Worm (Caenorhabditis elegans) whole organism, L3 larva: ENCODE measurements around the gene tbcc-1.

Source experiments
- R02D3.7 ChIP-seq: fragments of 150-350 bp; optimal IDR thresholded peaks from 2 replicates; lab custom pipeline; 2014; ENCODE audit warnings: missing biosample characterization, missing genetic modification characterization
- ZK546.5 ChIP-seq: sonication (generic microtip); optimal IDR thresholded peaks from 2 replicates; lab custom pipeline; 2017; ENCODE audit warnings: missing biosample characterization, missing genetic modification characterization
- aly-2 ChIP-seq: fragments of 150-350 bp; optimal IDR thresholded peaks from 2 replicates; lab custom pipeline; 2014; ENCODE audit warnings: missing biosample characterization, missing genetic modification characterization
- ama-1 ChIP-seq: fragments of 150-350 bp; optimal IDR thresholded peaks from 2 replicates; lab custom pipeline; 2018
- ceh-16 ChIP-seq: sonication (generic microtip); optimal IDR thresholded peaks from 2 replicates; lab custom pipeline; 2017; ENCODE audit warnings: missing biosample characterization, missing genetic modification characterization
- ceh-28 ChIP-seq: fragments of 150-350 bp; optimal IDR thresholded peaks from 2 replicates; lab custom pipeline; 2014; ENCODE audit warnings: missing biosample characterization, missing genetic modification reagents, missing genetic modification characterization
- ceh-82 ChIP-seq: fragments of 150-350 bp; optimal IDR thresholded peaks from 2 replicates; lab custom pipeline; 2014; ENCODE audit warnings: missing biosample characterization, missing genetic modification characterization
- ceh-9 ChIP-seq: sonication (generic microtip); optimal IDR thresholded peaks from 2 replicates; lab custom pipeline; 2018; ENCODE audit warnings: missing biosample characterization, missing genetic modification characterization
- daf-12 ChIP-seq: fragments of 150-350 bp; optimal IDR thresholded peaks from 2 replicates; lab custom pipeline; 2014; ENCODE audit warnings: missing biosample characterization, missing genetic modification reagents, missing genetic modification characterization
- egl-27 ChIP-seq: sonication (generic microtip); optimal IDR thresholded peaks from 4 replicates; lab custom pipeline; 2017; ENCODE audit warnings: missing biosample characterization, missing genetic modification reagents, missing genetic modification characterization
- egl-5 ChIP-seq: fragments of 150-350 bp; optimal IDR thresholded peaks from 2 replicates; lab custom pipeline; 2017; ENCODE audit warnings: missing biosample characterization, missing genetic modification reagents, missing genetic modification characterization, inconsistent platforms
- elt-1 ChIP-seq: fragments of 150-350 bp; optimal IDR thresholded peaks from 2 replicates; lab custom pipeline; 2014; ENCODE audit warnings: missing biosample characterization, missing genetic modification characterization
- elt-2 ChIP-seq: sonication (generic microtip); optimal IDR thresholded peaks from 2 replicates; lab custom pipeline; 2016; ENCODE audit warnings: missing genetic modification reagents, mild to moderate bottlenecking, missing genetic modification characterization, missing compliant biosample characterization
- elt-3 ChIP-seq, 3 experiments: fragments of 150-350 bp in 1 of 3; sonication (generic microtip) in 2 of 3; optimal IDR thresholded peaks; 2 replicates in 2 of 3; 4 replicates in 1 of 3; lab custom pipeline; 2014 to 2017; ENCODE audit warnings: missing biosample characterization in 3 of 3, missing genetic modification characterization in 3 of 3
- eor-1 ChIP-seq, 2 experiments: fragments of 150-350 bp; optimal IDR thresholded peaks; 2 replicates each; lab custom pipeline; 2014 to 2018; ENCODE audit warnings: missing biosample characterization in 2 of 2, missing genetic modification characterization in 2 of 2
- fkh-10 ChIP-seq: sonication (generic microtip); optimal IDR thresholded peaks from 2 replicates; lab custom pipeline; 2017; ENCODE audit warnings: missing biosample characterization, missing genetic modification reagents, missing genetic modification characterization
- fkh-2 ChIP-seq: fragments of 150-350 bp; optimal IDR thresholded peaks from 2 replicates; lab custom pipeline; 2014; ENCODE audit warnings: missing biosample characterization, missing genetic modification reagents, missing genetic modification characterization
- fos-1 ChIP-seq: fragments of 150-350 bp; optimal IDR thresholded peaks from 2 replicates; lab custom pipeline; 2014; ENCODE audit warnings: missing biosample characterization, missing genetic modification characterization
- hmg-11 ChIP-seq: sonication (generic microtip); optimal IDR thresholded peaks from 2 replicates; lab custom pipeline; 2016; ENCODE audit warnings: missing genetic modification characterization, missing compliant biosample characterization
- jun-1 ChIP-seq: fragments of 150-350 bp; optimal IDR thresholded peaks from 2 replicates; lab custom pipeline; 2014; ENCODE audit warnings: missing biosample characterization, missing genetic modification reagents, missing genetic modification characterization
- lin-15B ChIP-seq: fragments of 150-350 bp; optimal IDR thresholded peaks from 2 replicates; lab custom pipeline; 2014; ENCODE audit warnings: missing biosample characterization, missing genetic modification characterization
- lin-39 ChIP-seq: fragments of 150-350 bp; optimal IDR thresholded peaks from 2 replicates; lab custom pipeline; 2018; ENCODE audit warnings: missing biosample characterization, missing genetic modification reagents, missing genetic modification characterization
- lsy-12 ChIP-seq: sonication (generic microtip); optimal IDR thresholded peaks from 2 replicates; lab custom pipeline; 2016; ENCODE audit warnings: mild to moderate bottlenecking, missing genetic modification characterization, missing compliant biosample characterization
- mdl-1 ChIP-seq: fragments of 150-350 bp; optimal IDR thresholded peaks from 2 replicates; lab custom pipeline; 2014; ENCODE audit warnings: missing biosample characterization, missing genetic modification characterization
- mml-1 ChIP-seq: fragments of 150-350 bp; sonication (generic microtip); optimal IDR thresholded peaks from 3 replicates; lab custom pipeline; 2014; ENCODE audit warnings: missing biosample characterization, missing genetic modification characterization
- nfya-1 ChIP-seq: sonication (generic microtip); optimal IDR thresholded peaks from 2 replicates; lab custom pipeline; 2017; ENCODE audit warnings: missing genetic modification characterization, mild to moderate bottlenecking, missing compliant biosample characterization, antibody characterized with exemption, moderate library complexity; ENCODE audit not compliant: insufficient read depth
- nhr-11 ChIP-seq: fragments of 150-350 bp; optimal IDR thresholded peaks from 2 replicates; lab custom pipeline; 2014; ENCODE audit warnings: missing biosample characterization, missing genetic modification characterization
- nhr-23 ChIP-seq: fragments of 150-350 bp; optimal IDR thresholded peaks from 2 replicates; lab custom pipeline; 2014; ENCODE audit warnings: missing biosample characterization, missing genetic modification reagents, missing genetic modification characterization
- nhr-237 ChIP-seq: fragments of 150-350 bp; optimal IDR thresholded peaks from 2 replicates; lab custom pipeline; 2014; ENCODE audit warnings: missing biosample characterization, missing genetic modification characterization
- nhr-25 ChIP-seq: sonication (generic microtip); optimal IDR thresholded peaks from 2 replicates; lab custom pipeline; 2017; ENCODE audit warnings: missing biosample characterization, missing genetic modification characterization
- nhr-28 ChIP-seq: fragments of 150-350 bp; optimal IDR thresholded peaks from 2 replicates; lab custom pipeline; 2014; ENCODE audit warnings: missing biosample characterization, missing genetic modification characterization
- nhr-43 ChIP-seq: sonication (generic microtip); optimal IDR thresholded peaks from 2 replicates; lab custom pipeline; 2016; ENCODE audit warnings: mild to moderate bottlenecking, missing genetic modification characterization, missing compliant biosample characterization; ENCODE audit not compliant: poor library complexity, severe bottlenecking
- nhr-67 ChIP-seq: fragments of 150-350 bp; optimal IDR thresholded peaks from 2 replicates; lab custom pipeline; 2014; ENCODE audit warnings: missing biosample characterization, missing genetic modification characterization
- nhr-76 ChIP-seq: fragments of 150-350 bp; sonication (generic microtip); optimal IDR thresholded peaks from 5 replicates; lab custom pipeline; 2014; ENCODE audit warnings: missing biosample characterization, missing genetic modification characterization
- nhr-77 ChIP-seq: fragments of 150-350 bp; optimal IDR thresholded peaks from 2 replicates; lab custom pipeline; 2014; ENCODE audit warnings: missing biosample characterization, missing genetic modification characterization
- pha-4 ChIP-seq: fragments of 150-350 bp; optimal IDR thresholded peaks from 2 replicates; lab custom pipeline; 2014; ENCODE audit warnings: missing biosample characterization, missing genetic modification reagents, missing genetic modification characterization
- pqm-1 ChIP-seq: fragments of 150-350 bp; optimal IDR thresholded peaks from 2 replicates; lab custom pipeline; 2017; ENCODE audit warnings: missing biosample characterization, missing genetic modification characterization, inconsistent platforms
- sea-2 ChIP-seq: fragments of 150-350 bp; sonication (generic microtip); optimal IDR thresholded peaks from 4 replicates; lab custom pipeline; 2014; ENCODE audit warnings: missing biosample characterization, missing genetic modification reagents, missing genetic modification characterization
- skn-1 ChIP-seq: fragments of 150-350 bp; optimal IDR thresholded peaks from 2 replicates; lab custom pipeline; 2014; ENCODE audit warnings: missing biosample characterization, missing genetic modification characterization
- snpc-4 ChIP-seq: fragments of 150-350 bp; optimal IDR thresholded peaks from 2 replicates; lab custom pipeline; 2014; ENCODE audit warnings: missing biosample characterization, missing genetic modification characterization
- tbx-2 ChIP-seq: sonication (generic microtip); optimal IDR thresholded peaks from 2 replicates; lab custom pipeline; 2016; ENCODE audit warnings: mild to moderate bottlenecking, missing genetic modification characterization, missing compliant biosample characterization
- unc-39 ChIP-seq: sonication (generic microtip); optimal IDR thresholded peaks from 4 replicates; lab custom pipeline; 2017; ENCODE audit warnings: missing biosample characterization, missing genetic modification characterization
- unc-62 ChIP-seq: fragments of 150-350 bp; sonication (generic microtip); optimal IDR thresholded peaks from 4 replicates; lab custom pipeline; 2014; ENCODE audit warnings: missing biosample characterization, missing genetic modification reagents, missing genetic modification characterization
- zag-1 ChIP-seq: fragments of 150-350 bp; optimal IDR thresholded peaks from 2 replicates; lab custom pipeline; 2014; ENCODE audit warnings: missing biosample characterization, missing genetic modification characterization
- ztf-11 ChIP-seq: fragments of 150-350 bp; optimal IDR thresholded peaks from 2 replicates; lab custom pipeline; 2014; ENCODE audit warnings: missing biosample characterization, missing genetic modification characterization
- ztf-4 ChIP-seq: fragments of 150-350 bp; optimal IDR thresholded peaks from 2 replicates; lab custom pipeline; 2014; ENCODE audit warnings: missing biosample characterization, missing genetic modification characterization

The tbcc-1 gene

ce11 chrIII:2760726-2761125 lies 27.5 kb upstream of the tbcc-1 start, which contains the start of gene pho-9:
TSS of gene pho-9 (minus strand) at chrIII:2760816.
- TF ChIP-seq hmg-11 (tag; lab: Kevin White, UChicago) (no peak), ztf-4 (tag; lab: Kevin White, UChicago) (no peak), ZK546.5 (tag; lab: Kevin White, UChicago) (no peak), daf-12 (tag; lab: Kevin White, UChicago) (no peak), aly-2 (no peak), tbx-2 (no peak), R02D3.7 (tag; lab: Kevin White, UChicago) (no peak), egl-5 (no peak), eor-1 (tag; optimal IDR thresholded peaks at IDR 0.05; lab: Kevin White, UChicago) (no peak), nhr-28 (tag; lab: Kevin White, UChicago) (no peak), fkh-10 (GFP tag; lab: Kevin White, UChicago) (no peak), ceh-28 (tag; lab: Kevin White, UChicago) (no peak), jun-1 (tag; lab: Kevin White, UChicago) (peak; percentile 64), fkh-2 (tag; lab: Kevin White, UChicago) (no peak), lsy-12 (tag; lab: Kevin White, UChicago) (no peak), nhr-76 (tag; lab: Kevin White, UChicago) (no peak), pha-4 (tag; lab: Kevin White, UChicago) (peak; percentile 31), fos-1 (tag; lab: Kevin White, UChicago) (no peak), mml-1 (tag; lab: Kevin White, UChicago) (no peak), ama-1 (lab: Kevin White, UChicago) (no peak), lin-15B (tag; lab: Kevin White, UChicago) (no peak), elt-3 (tag; optimal IDR thresholded peaks at IDR 0.05; lab: Kevin White, UChicago) (no peak), ceh-9 (tag; lab: Kevin White, UChicago) (no peak), nhr-77 (tag; lab: Kevin White, UChicago) (no peak), egl-27 (tag; lab: Kevin White, UChicago) (no peak), nhr-23 (tag; lab: Kevin White, UChicago) (no peak), nhr-67 (tag; lab: Kevin White, UChicago) (no peak), skn-1 (tag; lab: Kevin White, UChicago) (no peak), ceh-82 (no peak), pqm-1 (tag; lab: Kevin White, UChicago) (peak; percentile 91), unc-39 (tag; lab: Kevin White, UChicago) (no peak), nfya-1 (tag; lab: Kevin White, UChicago) (no peak), elt-2 (tag; lab: Kevin White, UChicago) (peak; percentile 97)
- TF ChIP-seq, all 47 proteins: peak for 4

ce11 chrIII:2768635-2769034 lies 19.6 kb upstream of the tbcc-1 start, which contains the start of gene swsn-3:
TSS of gene swsn-3 (minus strand) at chrIII:2768679.
- no peak for TF ChIP-seq nhr-237 (tag; lab: Kevin White, UChicago)
- TF ChIP-seq ZK546.5 (tag; lab: Kevin White, UChicago), result no peak
- TF ChIP-seq lin-39 (tag; lab: Kevin White, UChicago), result peak; percentile 68
- TF ChIP-seq egl-5, result peak; percentile 81
- TF ChIP-seq ceh-82, result peak; percentile 79
- TF ChIP-seq elt-2 (tag; lab: Kevin White, UChicago), result peak; percentile 56
- no peak for TF ChIP-seq daf-12 (tag; lab: Kevin White, UChicago)
- TF ChIP-seq nhr-11, result no peak
- peak; percentile 43 for TF ChIP-seq fkh-10 (GFP tag; lab: Kevin White, UChicago)
- TF ChIP-seq nhr-23 (tag; lab: Kevin White, UChicago), result peak; percentile 91
- TF ChIP-seq aly-2, result no peak
- peak; percentile 4 for TF ChIP-seq zag-1 (tag; lab: Kevin White, UChicago)
- TF ChIP-seq snpc-4 (tag; lab: Kevin White, UChicago), result peak; percentile 79
- TF ChIP-seq nhr-25 (tag; lab: Kevin White, UChicago), result peak; percentile 75
- peak; percentile 82 for TF ChIP-seq nhr-43 (tag; lab: Kevin White, UChicago)
- peak; percentile 41 for TF ChIP-seq mdl-1
- peak; percentile 74 for TF ChIP-seq lsy-12 (tag; lab: Kevin White, UChicago)
- peak; percentile 88 for TF ChIP-seq ceh-28 (tag; lab: Kevin White, UChicago)
- TF ChIP-seq tbx-2, result peak; percentile 60
- TF ChIP-seq unc-62 (GFP tag; lab: Kevin White, UChicago), result no peak
- peak; percentile 11 for TF ChIP-seq egl-27 (tag; lab: Kevin White, UChicago)
- peak; percentile 91 for TF ChIP-seq nfya-1 (tag; lab: Kevin White, UChicago)
- TF ChIP-seq elt-1 (tag; lab: Kevin White, UChicago), result peak; percentile 1
- TF ChIP-seq nhr-67 (tag; lab: Kevin White, UChicago), result peak; percentile 69
- peak; percentile 94 for TF ChIP-seq pha-4 (tag; lab: Kevin White, UChicago)
- TF ChIP-seq elt-3 (tag; optimal IDR thresholded peaks at IDR 0.05; lab: Kevin White, UChicago), result no peak
- no peak for TF ChIP-seq ztf-11
- TF ChIP-seq ceh-9 (tag; lab: Kevin White, UChicago), result no peak
- no peak for TF ChIP-seq ama-1 (lab: Kevin White, UChicago)
- no peak for TF ChIP-seq ztf-4 (tag; lab: Kevin White, UChicago)
- TF ChIP-seq jun-1 (tag; lab: Kevin White, UChicago), result peak; percentile 67
- TF ChIP-seq hmg-11 (tag; lab: Kevin White, UChicago), result peak; percentile 94
- peak; percentile 79 for TF ChIP-seq R02D3.7 (tag; lab: Kevin White, UChicago)
- no peak for TF ChIP-seq mml-1 (tag; lab: Kevin White, UChicago)
- no peak for TF ChIP-seq eor-1 (tag; optimal IDR thresholded peaks at IDR 0.05; lab: Kevin White, UChicago)
- peak; percentile 96 for TF ChIP-seq lin-15B (tag; lab: Kevin White, UChicago)
- no peak for TF ChIP-seq sea-2
- TF ChIP-seq nhr-77 (tag; lab: Kevin White, UChicago), result no peak
- TF ChIP-seq nhr-76 (tag; lab: Kevin White, UChicago), result peak; percentile 5
- TF ChIP-seq skn-1 (tag; lab: Kevin White, UChicago), result peak; percentile 64
- no peak for TF ChIP-seq unc-39 (tag; lab: Kevin White, UChicago)
- no peak for TF ChIP-seq ceh-16 (tag; lab: Kevin White, UChicago)
- no peak for TF ChIP-seq nhr-28 (tag; lab: Kevin White, UChicago)
- no peak for TF ChIP-seq fkh-2 (tag; lab: Kevin White, UChicago)
- TF ChIP-seq pqm-1 (tag; lab: Kevin White, UChicago), result peak; percentile 8
